Worm (Caenorhabditis elegans) whole organism, L1 larva: ENCODE measurements around the gene F20A1.6.

Source experiments
- ces-1 ChIP-seq: fragments of 150-350 bp; optimal IDR thresholded peaks from 2 replicates; lab custom pipeline; 2014; ENCODE audit warnings: missing biosample characterization, missing genetic modification reagents, missing genetic modification characterization
- elt-2 ChIP-seq: sonication (generic microtip); optimal IDR thresholded peaks from 2 replicates; lab custom pipeline; 2016; ENCODE audit warnings: missing genetic modification characterization, mild to moderate bottlenecking, inconsistent platforms, missing compliant biosample characterization, missing genetic modification reagents
- nhr-77 ChIP-seq: fragments of 150-350 bp; optimal IDR thresholded peaks from 2 replicates; lab custom pipeline; 2014; ENCODE audit warnings: missing biosample characterization, missing genetic modification characterization
- skn-1 ChIP-seq: fragments of 150-350 bp; optimal IDR thresholded peaks from 2 replicates; lab custom pipeline; 2014; ENCODE audit warnings: missing biosample characterization, missing genetic modification characterization
- snu-23 ChIP-seq: sonication (generic microtip); optimal IDR thresholded peaks from 2 replicates; lab custom pipeline; 2016; ENCODE audit warnings: missing genetic modification characterization, missing compliant biosample characterization

- TF ChIP-seq ces-1 (no peak), skn-1 (no peak), elt-2 (tag; lab: Kevin White, UChicago) (no peak), snu-23 (GFP tag; lab: Kevin White, UChicago) (no peak), nhr-77 (no peak)
These were observed 26.1 kb upstream of the F20A1.6 start, which contains the start of gene txt-17 for ce11 chrV:7053100-7053499.
